Fruit fly (Drosophila melanogaster): ENCODE data around the gene CG14377.
A peak's percentile ranks its signal among the peaks of the same experiment; 100 is the strongest.

Gene CG14377

DNA sequence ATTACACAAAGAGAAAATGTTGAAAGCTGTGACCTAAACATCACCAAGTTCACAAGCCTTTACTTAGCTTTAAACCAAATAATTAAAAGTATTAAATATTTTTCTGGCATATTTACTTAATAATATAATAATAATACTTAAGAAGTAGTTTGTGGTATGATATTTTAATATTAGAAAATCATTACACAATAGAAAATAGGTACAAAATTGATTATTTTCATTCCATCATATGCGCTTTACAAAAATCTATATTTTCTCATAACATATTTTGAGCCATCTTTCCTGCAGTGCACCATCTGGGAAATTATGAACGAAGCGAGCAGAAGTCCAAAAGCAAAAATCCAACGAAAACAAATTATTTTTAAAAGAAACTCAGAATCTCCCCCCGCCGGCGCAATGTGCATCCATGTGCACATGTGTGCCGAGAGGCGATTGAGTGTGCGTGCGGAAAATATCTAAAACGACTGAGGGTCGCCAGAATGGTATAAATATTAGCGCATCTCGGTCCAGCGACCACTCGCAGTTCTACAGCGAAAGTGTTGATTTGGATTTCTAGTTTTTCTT, 27.9 kb downstream of the CG14377 start, which contains the start of gene Act87E (continued):
- TF ChIP-seq CG12219 (GFP tag; optimal IDR thresholded peaks at IDR 0.05) (no peak), Side (GFP tag; optimal IDR thresholded peaks at IDR 0.05) (no peak), CG7786 (GFP tag; optimal IDR thresholded peaks at IDR 0.05) (no peak), gro (GFP tag; optimal IDR thresholded peaks at IDR 0.05) (no peak), Antp (GFP tag; optimal IDR thresholded peaks at IDR 0.05) (no peak), CG11398 (GFP tag; optimal IDR thresholded peaks at IDR 0.05) (no peak), ttk (GFP tag; IDR thresholded peaks at IDR 0.05) (peak; percentile 30; the same call in 1 of the 2 replicates), vfl (GFP tag; optimal IDR thresholded peaks at IDR 0.05) (no peak), abd-A (tag; optimal IDR thresholded peaks at IDR 0.05) (no peak), tup (GFP tag; optimal IDR thresholded peaks at IDR 0.05) (no peak), Scr (GFP tag; IDR thresholded peaks at IDR 0.05; ENCODE audit: partially characterized antibody) (no peak), sim (GFP tag; IDR thresholded peaks at IDR 0.05) (peak; percentile 46; the same call in 1 of the 2 replicates), bigmax (GFP tag; optimal IDR thresholded peaks at IDR 0.05) (no peak), CG17359 (tag; optimal IDR thresholded peaks at IDR 0.05) (peak; percentile 64), pita (GFP tag; optimal IDR thresholded peaks at IDR 0.05) (no peak), dimm (GFP tag; IDR thresholded peaks at IDR 0.05) (no peak), crc (GFP tag; optimal IDR thresholded peaks at IDR 0.05) (no peak), HmgZ (tag; optimal IDR thresholded peaks at IDR 0.05) (no peak), CG4282 (GFP tag; optimal IDR thresholded peaks at IDR 0.05) (no peak), Abd-B (GFP tag; optimal IDR thresholded peaks at IDR 0.05) (peak; percentile 55), dan (GFP tag; IDR thresholded peaks at IDR 0.05) (no peak), CG14050 (GFP tag; IDR thresholded peaks at IDR 0.05) (no peak), shn (GFP tag; optimal IDR thresholded peaks at IDR 0.05) (no peak), CG18011 (GFP tag; optimal IDR thresholded peaks at IDR 0.05) (no peak), BtbVII (GFP tag; optimal IDR thresholded peaks at IDR 0.05) (peak; percentile 36), Med (GFP tag) (no peak), z (GFP tag; IDR thresholded peaks at IDR 0.05) (no peak), Usf (GFP tag; optimal IDR thresholded peaks at IDR 0.05) (peak; percentile 26), CG16813 (GFP tag; IDR thresholded peaks at IDR 0.05; ENCODE audit: partially characterized antibody) (no peak), Kr (GFP tag; optimal IDR thresholded peaks at IDR 0.05) (no peak), CG7839 (tag; optimal IDR thresholded peaks at IDR 0.05) (peak; percentile 78), CG17802 (tag; optimal IDR thresholded peaks at IDR 0.05) (no peak), jumu (GFP tag; optimal IDR thresholded peaks at IDR 0.05) (no peak), H15 (GFP tag; IDR thresholded peaks at IDR 0.05) (no peak), ase (GFP tag; IDR thresholded peaks at IDR 0.05) (no peak), HHEX (GFP tag; optimal IDR thresholded peaks at IDR 0.05) (peak; percentile 29), CG30431 (GFP tag; optimal IDR thresholded peaks at IDR 0.05) (peak; percentile 44), Ada2b (GFP tag; IDR thresholded peaks at IDR 0.05) (no peak), esg (GFP tag; conservative IDR thresholded peaks at IDR 0.05) (peak; percentile 41; the same call in 1 of the 2 replicates), Dref (GFP tag; IDR thresholded peaks at IDR 0.05) (no peak), btn (GFP tag; optimal IDR thresholded peaks at IDR 0.05) (no peak), hth (optimal IDR thresholded peaks at IDR 0.05) (no peak), CG15269 (tag; optimal IDR thresholded peaks at IDR 0.05) (peak; percentile 69), CG3281 (GFP tag; optimal IDR thresholded peaks at IDR 0.05) (peak; percentile 60), chn (GFP tag; optimal IDR thresholded peaks at IDR 0.05) (peak; percentile 0), CG10979 (tag; optimal IDR thresholded peaks at IDR 0.05) (peak; percentile 89), CG34224 (GFP tag; IDR thresholded peaks at IDR 0.05; ENCODE audit: partially characterized antibody) (no peak), Atf6 (GFP tag; IDR thresholded peaks at IDR 0.05) (no peak; the same call in 1 of the 2 replicates), chif (GFP tag; optimal IDR thresholded peaks at IDR 0.05) (no peak), yki (optimal IDR thresholded peaks at IDR 0.05) (no peak), cato (GFP tag; optimal IDR thresholded peaks at IDR 0.05; ENCODE audit: borderline replicate concordance) (peak; percentile 17), CG11085 (GFP tag; IDR thresholded peaks at IDR 0.05) (no peak)
